Worm (Caenorhabditis elegans): ENCODE results near the gene T26C5.3.
A peak's percentile ranks its signal among the peaks of the same experiment; 100 is the strongest.

The T26C5.3 gene

DNA sequence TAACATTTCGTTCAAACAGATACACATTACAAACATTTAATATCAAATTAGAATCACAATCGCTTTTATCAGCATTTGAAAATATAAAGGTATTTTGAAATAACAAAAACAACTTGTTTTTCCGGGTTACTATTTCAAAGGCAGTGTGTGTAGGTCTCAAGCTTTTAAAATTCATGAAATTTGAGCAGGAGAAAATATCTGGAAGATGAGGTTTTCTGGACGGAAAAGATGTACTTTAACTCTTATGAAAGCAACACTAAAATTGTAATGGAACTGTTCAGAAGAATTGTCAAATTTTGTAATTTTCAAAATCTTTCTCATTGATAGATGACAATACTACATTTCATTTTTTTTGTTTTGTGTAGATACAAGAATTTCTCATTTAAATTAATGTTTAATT is 22.2 kb downstream of the T26C5.3 start:
- TF ChIP-seq nhr-237 (tag; optimal IDR thresholded peaks at IDR 0.05), result no peak
- peak; percentile 52 for TF ChIP-seq ceh-83 (GFP tag; optimal IDR thresholded peaks at IDR 0.05)
- no peak for TF ChIP-seq nhr-76 (tag; optimal IDR thresholded peaks at IDR 0.05)
- TF ChIP-seq snpc-4 (tag; optimal IDR thresholded peaks at IDR 0.05), result no peak
- TF ChIP-seq blmp-1 (tag; optimal IDR thresholded peaks at IDR 0.05), result no peak
- no peak for TF ChIP-seq drap-1 (GFP tag; optimal IDR thresholded peaks at IDR 0.05)
- TF ChIP-seq ceh-39 (tag; optimal IDR thresholded peaks at IDR 0.05), result no peak

DNA sequence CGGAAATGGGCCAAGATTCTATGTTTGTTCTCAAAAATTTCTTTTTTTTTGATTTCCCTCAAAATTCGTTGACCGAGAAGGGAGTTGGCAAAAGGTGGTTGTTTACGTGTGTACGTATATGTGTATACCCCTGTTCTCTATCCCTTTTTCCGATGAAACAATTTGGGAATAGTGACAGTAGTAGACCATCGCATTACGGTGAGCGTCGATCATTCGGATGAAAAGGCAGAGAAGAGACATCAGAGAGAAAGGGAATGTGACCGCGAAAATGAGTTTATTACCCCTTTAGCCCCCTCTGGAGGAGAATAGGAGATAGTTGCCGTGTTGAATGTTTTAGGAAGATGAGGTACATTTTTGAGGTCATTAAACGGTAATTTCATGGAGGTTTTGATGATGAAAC is 23.6 kb downstream of the T26C5.3 start:
- TF ChIP-seq nhr-28 (tag; optimal IDR thresholded peaks at IDR 0.05) (no peak), sptf-1 (tag; optimal IDR thresholded peaks at IDR 0.05) (no peak), ces-1 (GFP tag; optimal IDR thresholded peaks at IDR 0.05) (no peak), blmp-1 (tag; optimal IDR thresholded peaks at IDR 0.05) (peak; percentile 34), ztf-11 (tag; optimal IDR thresholded peaks at IDR 0.05) (no peak), cnd-1 (tag; optimal IDR thresholded peaks at IDR 0.05) (no peak), M03D4.4 (tag; optimal IDR thresholded peaks at IDR 0.05) (no peak), zip-8 (tag; optimal IDR thresholded peaks at IDR 0.05) (no peak), ham-2 (GFP tag; optimal IDR thresholded peaks at IDR 0.05) (peak; percentile 29)

DNA sequence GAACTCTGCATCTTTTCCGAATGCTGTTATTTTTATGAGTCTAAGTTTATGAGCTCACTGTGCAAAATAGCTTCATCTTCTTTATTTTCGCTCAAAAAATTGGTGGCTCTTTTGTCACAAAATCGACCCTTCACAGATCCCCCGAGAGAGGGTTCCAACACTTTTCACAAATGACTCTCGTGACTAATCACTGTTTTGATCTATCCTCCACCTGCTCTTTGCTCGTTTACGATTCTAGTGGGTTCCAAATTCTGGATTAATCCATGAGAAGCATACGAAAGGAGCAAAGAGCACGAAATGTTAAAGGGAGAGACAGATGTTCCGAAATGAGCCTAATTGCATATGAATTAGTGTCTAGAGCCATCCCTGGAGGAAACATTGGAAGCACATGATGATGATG is 25.0 kb downstream of the T26C5.3 start:
- no peak for TF ChIP-seq lsy-2 (tag; optimal IDR thresholded peaks at IDR 0.05)
- TF ChIP-seq M03D4.4 (tag; optimal IDR thresholded peaks at IDR 0.05), result no peak
- no peak for TF ChIP-seq flh-1 (GFP tag; optimal IDR thresholded peaks at IDR 0.05)
- TF ChIP-seq ces-1 (GFP tag; optimal IDR thresholded peaks at IDR 0.05), result peak; percentile 78
- TF ChIP-seq nhr-28 (tag; optimal IDR thresholded peaks at IDR 0.05), result no peak
- TF ChIP-seq sem-2 (GFP tag; optimal IDR thresholded peaks at IDR 0.05), result no peak
- TF ChIP-seq unc-62 (GFP tag; optimal IDR thresholded peaks at IDR 0.05), result no peak
- TF ChIP-seq blmp-1 (tag; optimal IDR thresholded peaks at IDR 0.05), result no peak
- peak; percentile 23 for TF ChIP-seq lin-32 (GFP tag; optimal IDR thresholded peaks at IDR 0.05)

DNA sequence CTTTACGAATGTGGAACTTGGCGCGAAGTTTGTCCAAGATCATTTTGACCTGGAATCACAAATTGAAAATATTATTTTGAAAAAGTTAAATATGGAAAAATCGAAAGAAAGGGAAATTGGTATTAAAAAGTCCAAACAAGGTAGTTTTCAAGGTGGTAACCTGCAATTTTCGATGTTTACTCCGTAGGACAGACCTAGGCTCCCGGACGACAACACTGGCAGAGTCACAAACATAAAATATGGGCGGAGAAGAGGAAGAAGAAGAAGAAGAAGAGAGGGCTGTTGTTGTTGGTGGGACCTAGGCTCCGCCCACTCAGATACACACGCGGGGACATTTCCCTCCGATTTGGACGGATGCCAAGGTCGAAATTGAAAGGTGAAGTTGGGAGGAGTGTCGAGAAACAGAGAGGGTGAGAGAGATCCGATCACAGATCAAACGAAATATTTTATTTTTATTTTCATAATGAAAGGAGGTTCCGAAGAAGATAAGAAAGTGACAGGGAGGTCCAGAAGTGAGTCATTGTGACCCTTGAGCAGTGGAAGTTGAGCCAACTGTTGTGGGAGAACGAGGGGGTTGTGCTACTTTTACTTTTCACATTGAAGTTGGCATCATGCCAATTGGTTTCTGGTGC is 25.7 kb downstream of the T26C5.3 start, which contains the start of gene aqp-2:
TSS of gene aqp-2 (minus strand) at position 51 of the 632 bp plus-strand sequence.
- TF ChIP-seq blmp-1 (tag; optimal IDR thresholded peaks at IDR 0.05), result peak; percentile 51
- no peak for TF ChIP-seq lin-32 (GFP tag; optimal IDR thresholded peaks at IDR 0.05)
- TF ChIP-seq ceh-39 (tag; optimal IDR thresholded peaks at IDR 0.05), result no peak
- TF ChIP-seq nhr-2 (tag; optimal IDR thresholded peaks at IDR 0.05), result no peak
- TF ChIP-seq mep-1 (tag; optimal IDR thresholded peaks at IDR 0.05), result peak; percentile 25
- TF ChIP-seq flh-1 (GFP tag; optimal IDR thresholded peaks at IDR 0.05), result no peak
- no peak for TF ChIP-seq mab-5 (tag; optimal IDR thresholded peaks at IDR 0.05)
- TF ChIP-seq ces-1 (GFP tag; optimal IDR thresholded peaks at IDR 0.05), result no peak
- no peak for TF ChIP-seq drap-1 (GFP tag; optimal IDR thresholded peaks at IDR 0.05)
- TF ChIP-seq zip-8 (tag; optimal IDR thresholded peaks at IDR 0.05), result no peak
- TF ChIP-seq unc-120 (tag; optimal IDR thresholded peaks at IDR 0.05; ENCODE audit: poor library complexity, severe bottlenecking), result peak; percentile 45
- TF ChIP-seq hlh-1 (tag; optimal IDR thresholded peaks at IDR 0.05), result peak; percentile 72
- TF ChIP-seq unc-62 (GFP tag; optimal IDR thresholded peaks at IDR 0.05), result peak; percentile 88

DNA sequence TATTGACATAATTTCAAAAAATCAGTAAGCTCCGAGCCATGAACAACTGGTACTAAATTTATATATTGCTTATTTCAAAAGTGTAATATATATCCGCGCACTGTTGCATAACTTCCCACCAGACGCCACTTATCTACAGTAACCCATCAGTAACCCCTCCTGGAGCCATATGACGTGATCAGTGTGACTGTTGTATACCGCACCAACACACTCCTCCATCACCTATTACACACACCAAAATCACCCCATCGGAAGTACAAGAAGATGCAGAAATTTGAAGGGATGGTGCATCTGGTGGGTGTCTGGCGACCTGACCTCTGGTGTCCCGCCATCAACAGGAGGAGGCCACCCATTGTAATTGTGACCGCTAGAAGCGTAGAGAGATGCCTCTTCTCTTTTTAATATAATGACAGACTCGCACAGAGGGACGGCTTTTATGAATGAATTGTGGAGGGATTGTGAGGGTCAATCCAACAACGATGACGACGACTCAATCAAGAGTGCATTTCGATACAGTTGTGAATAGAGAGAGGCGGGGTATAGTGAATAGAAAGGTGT is 26.5 kb downstream of the T26C5.3 start:
- TF ChIP-seq ztf-11 (tag; optimal IDR thresholded peaks at IDR 0.05) (no peak), M03D4.4 (tag; optimal IDR thresholded peaks at IDR 0.05) (peak; percentile 56), elt-3 (tag; optimal IDR thresholded peaks at IDR 0.05) (no peak), elt-1 (tag; optimal IDR thresholded peaks at IDR 0.05; ENCODE audit: borderline replicate concordance, insufficient read depth) (no peak), zip-8 (tag; optimal IDR thresholded peaks at IDR 0.05) (no peak), nhr-2 (tag; optimal IDR thresholded peaks at IDR 0.05) (peak; percentile 90), drap-1 (GFP tag; optimal IDR thresholded peaks at IDR 0.05) (no peak), hlh-1 (tag; optimal IDR thresholded peaks at IDR 0.05) (peak; percentile 96), nhr-76 (tag; optimal IDR thresholded peaks at IDR 0.05) (no peak), cnd-1 (tag; optimal IDR thresholded peaks at IDR 0.05) (peak; percentile 67), unc-62 (GFP tag; optimal IDR thresholded peaks at IDR 0.05) (peak; percentile 59), unc-39 (tag; optimal IDR thresholded peaks at IDR 0.05) (no peak), lin-13 (tag; optimal IDR thresholded peaks at IDR 0.05) (peak; percentile 3), blmp-1 (tag; optimal IDR thresholded peaks at IDR 0.05) (no peak), lsy-2 (tag; optimal IDR thresholded peaks at IDR 0.05) (no peak), unc-120 (tag; optimal IDR thresholded peaks at IDR 0.05; ENCODE audit: poor library complexity, severe bottlenecking) (no peak), sptf-1 (tag; optimal IDR thresholded peaks at IDR 0.05) (peak; percentile 24), ceh-39 (tag; optimal IDR thresholded peaks at IDR 0.05) (no peak), lin-32 (GFP tag; optimal IDR thresholded peaks at IDR 0.05) (peak; percentile 32), tbx-8 (GFP tag; optimal IDR thresholded peaks at IDR 0.05) (peak; percentile 61), ces-1 (GFP tag; optimal IDR thresholded peaks at IDR 0.05) (no peak), ham-2 (GFP tag; optimal IDR thresholded peaks at IDR 0.05) (no peak), flh-1 (GFP tag; optimal IDR thresholded peaks at IDR 0.05) (no peak), mls-2 (tag; optimal IDR thresholded peaks at IDR 0.05) (peak; percentile 49), bed-3 (GFP tag; optimal IDR thresholded peaks at IDR 0.05) (no peak), ceh-83 (GFP tag; optimal IDR thresholded peaks at IDR 0.05) (no peak), nhr-12 (tag; optimal IDR thresholded peaks at IDR 0.05) (no peak), sem-2 (GFP tag; optimal IDR thresholded peaks at IDR 0.05) (no peak)
